Worm (Caenorhabditis elegans): ENCODE results near the gene srw-32.
A peak's percentile ranks its signal among the peaks of the same experiment; 100 is the strongest.

The srw-32 gene

DNA sequence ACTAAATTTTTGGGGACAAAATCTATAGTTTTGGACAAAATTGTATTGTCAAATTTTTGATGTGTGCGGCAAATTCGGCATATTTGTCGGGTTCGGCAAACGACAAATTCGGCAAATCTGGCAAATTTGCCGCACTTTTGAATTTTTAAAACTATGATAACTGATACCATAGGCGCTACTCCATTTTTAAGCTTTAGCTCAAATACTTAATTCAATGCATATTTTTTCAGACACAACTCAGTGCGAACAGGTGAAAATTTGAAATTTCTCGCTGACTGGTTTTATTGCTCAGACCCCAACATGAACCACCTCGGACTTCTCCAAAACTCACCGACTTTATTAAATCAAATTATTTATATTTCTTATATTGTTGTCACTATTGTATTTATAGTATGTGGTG lies 31.7 kb downstream of the srw-32 start, which contains the start of gene srz-25:
TSS of gene srz-25 (plus strand) at position 301 of the 400 bp plus-strand sequence.
- TF ChIP-seq sox-4 (tag; optimal IDR thresholded peaks at IDR 0.05): no peak
- TF ChIP-seq eyg-1 (tag; optimal IDR thresholded peaks at IDR 0.05): no peak
- no peak for TF ChIP-seq T23F11.4 (GFP tag; optimal IDR thresholded peaks at IDR 0.05)
- no peak for TF ChIP-seq ceh-30 (tag; optimal IDR thresholded peaks at IDR 0.05)
- no peak for TF ChIP-seq dmd-4 (tag; optimal IDR thresholded peaks at IDR 0.05; ENCODE audit: borderline replicate concordance)
- no peak for TF ChIP-seq dve-1 (tag; optimal IDR thresholded peaks at IDR 0.05)
- no peak for TF ChIP-seq tbx-7 (tag; optimal IDR thresholded peaks at IDR 0.05)
- TF ChIP-seq unc-86 (tag; optimal IDR thresholded peaks at IDR 0.05): no peak
- TF ChIP-seq madf-2 (tag; optimal IDR thresholded peaks at IDR 0.05): no peak
- TF ChIP-seq ceh-6 (GFP tag; optimal IDR thresholded peaks at IDR 0.05): no peak
- TF ChIP-seq ceh-19 (GFP tag; optimal IDR thresholded peaks at IDR 0.05): no peak
- TF ChIP-seq sdc-2 (tag; optimal IDR thresholded peaks at IDR 0.05): no peak
- TF ChIP-seq ceh-48 (tag; optimal IDR thresholded peaks at IDR 0.05): no peak
- TF ChIP-seq nhr-232 (tag; optimal IDR thresholded peaks at IDR 0.05): no peak

DNA sequence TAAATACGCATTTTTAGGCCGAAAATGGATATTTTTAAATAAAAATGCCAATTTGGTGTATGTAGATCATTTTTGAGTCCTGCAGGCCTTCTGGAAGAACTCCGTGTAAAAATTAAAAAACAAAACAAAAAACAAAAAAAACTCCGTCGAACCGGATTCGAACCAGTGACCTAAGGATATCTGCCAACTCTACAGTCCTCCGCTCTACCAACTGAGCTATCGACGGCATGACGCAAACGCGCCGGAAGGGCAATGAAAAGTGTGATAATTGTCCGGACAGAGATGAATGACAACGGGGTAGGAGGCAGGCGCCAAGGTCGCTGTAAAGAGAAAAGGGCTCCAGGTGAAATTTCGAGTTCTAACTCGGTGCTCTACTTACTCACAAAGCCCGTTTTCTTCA lies 33.7 kb downstream of the srw-32 start:
- no peak for TF ChIP-seq tbx-2 (tag; optimal IDR thresholded peaks at IDR 0.05)
- TF ChIP-seq mec-3 (tag; optimal IDR thresholded peaks at IDR 0.05; ENCODE audit: borderline replicate concordance): no peak
- no peak for TF ChIP-seq ref-2 (tag; optimal IDR thresholded peaks at IDR 0.05)
- no peak for TF ChIP-seq Y22D7AL.16 (tag; optimal IDR thresholded peaks at IDR 0.05)

DNA sequence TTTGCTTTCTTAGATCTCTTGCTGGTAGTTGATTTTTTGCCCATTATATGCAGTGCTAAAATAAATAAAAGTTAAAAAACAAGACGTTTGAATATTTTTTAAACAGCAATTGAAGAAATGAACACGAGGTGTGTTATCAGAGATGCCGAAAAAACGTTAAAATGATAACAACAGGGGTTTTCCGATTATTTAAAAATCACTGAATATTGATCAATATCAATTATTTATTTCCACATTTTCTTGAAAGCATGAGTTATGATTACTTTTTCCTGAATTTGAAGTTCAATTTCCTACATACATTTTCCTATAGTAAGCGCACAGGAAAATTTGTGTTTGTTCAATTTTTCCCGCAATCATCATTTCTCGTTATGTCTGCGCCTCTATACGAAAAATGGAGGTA lies 38.3 kb downstream of the srw-32 start:
- TF ChIP-seq fkh-10 (GFP tag; optimal IDR thresholded peaks at IDR 0.05) (no peak), hlh-15 (tag; optimal IDR thresholded peaks at IDR 0.05) (no peak), ceh-19 (GFP tag; optimal IDR thresholded peaks at IDR 0.05) (no peak), ceh-9 (tag; optimal IDR thresholded peaks at IDR 0.05) (no peak), pax-1 (tag; optimal IDR thresholded peaks at IDR 0.05) (no peak), ama-1 (optimal IDR thresholded peaks at IDR 0.05) (no peak), sdc-2 (tag; optimal IDR thresholded peaks at IDR 0.05) (no peak), ttx-3 (tag; optimal IDR thresholded peaks at IDR 0.05) (no peak), ceh-31 (tag; optimal IDR thresholded peaks at IDR 0.05) (no peak), hlh-13 (GFP tag; optimal IDR thresholded peaks at IDR 0.05) (no peak), T23F11.4 (GFP tag; optimal IDR thresholded peaks at IDR 0.05) (no peak), nhr-232 (tag; optimal IDR thresholded peaks at IDR 0.05) (no peak), ceh-6 (GFP tag; optimal IDR thresholded peaks at IDR 0.05) (no peak), che-1 (tag; optimal IDR thresholded peaks at IDR 0.05) (no peak), tbx-2 (tag; optimal IDR thresholded peaks at IDR 0.05) (no peak)

DNA sequence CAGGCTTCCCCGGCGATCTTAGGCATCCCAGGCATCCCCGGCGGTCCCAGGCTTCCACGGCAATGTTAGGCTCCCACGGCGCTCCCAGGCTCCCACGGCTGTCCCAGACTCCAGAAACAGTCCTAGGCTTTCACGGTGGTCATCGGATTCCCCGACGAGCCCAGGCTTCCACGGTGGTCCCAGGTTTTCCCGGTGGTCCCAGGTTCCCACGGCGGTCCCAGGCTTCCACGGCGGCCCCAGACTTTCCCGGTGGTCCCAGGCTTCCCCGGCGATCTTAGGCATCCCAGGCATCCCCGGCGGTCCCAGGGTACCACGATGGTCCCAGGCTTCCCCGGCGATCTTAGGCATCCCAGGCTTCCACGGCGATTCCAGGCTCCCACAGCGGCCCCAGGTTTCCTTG lies 40.0 kb downstream of the srw-32 start:
- peak; percentile 11 for TF ChIP-seq C08G9.2 (tag; optimal IDR thresholded peaks at IDR 0.05)
- peak; percentile 35 for TF ChIP-seq hlh-6 (tag; optimal IDR thresholded peaks at IDR 0.05)
- peak; percentile 76 for TF ChIP-seq elt-4 (tag; optimal IDR thresholded peaks at IDR 0.05)
- peak; percentile 35 for TF ChIP-seq sdc-2 (tag; optimal IDR thresholded peaks at IDR 0.05)
- TF ChIP-seq ets-4 (tag; optimal IDR thresholded peaks at IDR 0.05): no peak
- TF ChIP-seq madf-2 (tag; optimal IDR thresholded peaks at IDR 0.05): no peak
- TF ChIP-seq lim-6 (tag; optimal IDR thresholded peaks at IDR 0.05): peak; percentile 26

DNA sequence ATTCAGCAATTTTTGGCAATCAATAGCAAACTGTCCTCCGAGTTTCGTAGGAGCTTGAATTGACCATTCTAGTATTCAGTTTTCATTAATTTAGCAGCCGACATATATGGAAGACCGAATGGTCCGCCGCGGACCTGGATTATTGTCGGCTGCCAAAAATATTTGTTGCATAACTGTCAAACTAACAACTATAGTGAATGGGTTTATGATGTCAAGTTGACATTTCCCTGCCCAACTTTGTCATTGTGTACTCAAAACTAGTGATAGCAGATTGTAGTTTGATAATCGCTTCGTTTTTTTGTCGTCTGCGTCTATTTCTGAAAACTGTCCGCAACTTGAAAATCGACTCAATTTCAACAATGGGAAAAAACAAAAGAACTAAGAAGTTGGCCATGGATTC lies 40.8 kb downstream of the srw-32 start, which contains the start of gene fbxa-176:
TSS of gene fbxa-176 (plus strand) at position 314 of the 400 bp plus-strand sequence.
- TF ChIP-seq ceh-2 (tag; optimal IDR thresholded peaks at IDR 0.05) (no peak), sdc-2 (tag; optimal IDR thresholded peaks at IDR 0.05) (no peak)

DNA sequence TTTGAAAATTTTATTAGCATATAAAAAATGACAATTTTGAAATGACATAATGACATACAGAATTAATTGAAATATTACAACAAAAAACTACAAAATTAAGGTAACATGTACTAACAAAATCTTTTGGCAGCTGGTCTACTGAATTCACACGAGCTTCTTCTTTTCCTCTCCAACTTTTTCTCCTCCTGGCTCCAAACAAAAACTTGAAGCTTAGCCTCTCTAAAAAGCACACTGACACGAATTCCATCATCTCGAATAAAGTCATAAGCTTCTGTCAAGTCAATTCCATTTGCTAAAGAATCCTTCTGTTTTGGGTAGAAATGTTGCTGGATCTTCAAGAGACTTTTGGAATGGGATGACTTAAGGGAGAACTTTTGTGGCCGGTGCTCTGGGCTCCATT lies 42.8 kb downstream of the srw-32 start:
- TF ChIP-seq pros-1 (tag; optimal IDR thresholded peaks at IDR 0.05) (no peak), odd-2 (tag; optimal IDR thresholded peaks at IDR 0.05) (no peak), hlh-15 (tag; optimal IDR thresholded peaks at IDR 0.05) (no peak), ztf-16 (tag; optimal IDR thresholded peaks at IDR 0.05) (no peak), pha-4 (tag; optimal IDR thresholded peaks at IDR 0.05) (no peak), ama-1 (optimal IDR thresholded peaks at IDR 0.05) (no peak), fkh-10 (GFP tag; optimal IDR thresholded peaks at IDR 0.05) (no peak), gmeb-2 (tag; optimal IDR thresholded peaks at IDR 0.05) (no peak), pag-3 (tag; optimal IDR thresholded peaks at IDR 0.05; ENCODE audit: borderline replicate concordance) (no peak), ttx-3 (tag; optimal IDR thresholded peaks at IDR 0.05) (no peak), nfya-1 (tag; optimal IDR thresholded peaks at IDR 0.05) (no peak), npax-4 (tag; optimal IDR thresholded peaks at IDR 0.05) (no peak), zip-5 (tag; optimal IDR thresholded peaks at IDR 0.05) (no peak), ets-4 (tag; optimal IDR thresholded peaks at IDR 0.05) (no peak)

Data from whole organism, late embryonic.